Worm (Caenorhabditis elegans) whole organism, L4/young adult: ENCODE measurements around the gene T22B2.5.

Source experiments
- W03F9.2 ChIP-seq: fragments of 150-350 bp; optimal IDR thresholded peaks from 2 replicates; lab custom pipeline; 2014; ENCODE audit warnings: missing biosample characterization, missing genetic modification characterization
- dao-5 ChIP-seq: sonication (generic microtip); optimal IDR thresholded peaks from 2 replicates; lab custom pipeline; 2016; ENCODE audit warnings: missing genotype, missing genetic modification characterization, moderate library complexity, missing compliant biosample characterization
- him-1 ChIP-seq: sonication (generic microtip); optimal IDR thresholded peaks from 2 replicates; lab custom pipeline; 2016; ENCODE audit warnings: missing genotype, missing genetic modification reagents, missing genetic modification characterization, missing compliant biosample characterization

ce11 chrX:3952737-3953136 lies 41.6 kb upstream of the T22B2.5 start:
- TF ChIP-seq him-1 (no peak), W03F9.2 (no peak), dao-5 (tag; lab: Kevin White, UChicago) (no peak)
